Worm (Caenorhabditis elegans): ENCODE measurements around the gene ZK1248.4.

Gene ZK1248.4

ce11 chrII:5772547-5773142 is 45.8 kb upstream of the ZK1248.4 start (continued):
- peak; percentile 34 for TF ChIP-seq nhr-28 (tag; optimal IDR thresholded peaks at IDR 0.05)
- peak; percentile 72 for TF ChIP-seq arid-1 (GFP tag; conservative IDR thresholded peaks at IDR 0.05)
- TF ChIP-seq F10B5.3 (tag; optimal IDR thresholded peaks at IDR 0.05), result peak; percentile 14
- TF ChIP-seq zfp-2 (tag; optimal IDR thresholded peaks at IDR 0.05), result no peak
- TF ChIP-seq zag-1 (tag; optimal IDR thresholded peaks at IDR 0.05), result no peak
- no peak for TF ChIP-seq gei-8 (GFP tag; optimal IDR thresholded peaks at IDR 0.05)
- TF ChIP-seq dmd-8 (GFP tag; IDR thresholded peaks at IDR 0.05), result peak; percentile 67; the same call in 1 of the 2 replicates
- TF ChIP-seq egl-43 (GFP tag; IDR thresholded peaks at IDR 0.05), result peak; percentile 87
- TF ChIP-seq ceh-20 (GFP tag; IDR thresholded peaks at IDR 0.05), result peak; percentile 64; the same call in 1 of the 2 replicates
- peak; percentile 14 for TF ChIP-seq nhr-102 (tag; optimal IDR thresholded peaks at IDR 0.05)
- TF ChIP-seq dve-1 (tag; optimal IDR thresholded peaks at IDR 0.05; ENCODE audit: insufficient read depth), result peak; percentile 41
- 0 out of 2 replicates have a peak, but pooled peaks have one; percentile 59 for TF ChIP-seq D1046.2 (GFP tag; IDR thresholded peaks at IDR 0.05)
- peak; percentile 57 for TF ChIP-seq mxl-3 (GFP tag; optimal IDR thresholded peaks at IDR 0.05)

ce11 chrII:5774120-5774519 is 44.3 kb upstream of the ZK1248.4 start, which contains the start of the genes dmd-5 and F10C1.1:
Gene dmd-5, minus strand, starts transcription at chrII:5774220.
Gene F10C1.1, plus strand, starts transcription at chrII:5774229.
- no peak for TF ChIP-seq nhr-237 (tag; optimal IDR thresholded peaks at IDR 0.05)
- peak in 1 of 2 experiments; percentile 20 for TF ChIP-seq unc-62 (GFP tag; optimal IDR thresholded peaks at IDR 0.05 in 1 of 2)
- no peak for TF ChIP-seq unc-62 (tag; optimal IDR thresholded peaks at IDR 0.05)

ce11 chrII:5774879-5775278 is 43.5 kb upstream of the ZK1248.4 start:
- TF ChIP-seq hlh-11 (tag; optimal IDR thresholded peaks at IDR 0.05), result no peak
- TF ChIP-seq daf-19 (GFP tag; conservative IDR thresholded peaks at IDR 0.05), result no peak
- no peak for TF ChIP-seq unc-130 (GFP tag; optimal IDR thresholded peaks at IDR 0.05)
- no peak for TF ChIP-seq nhr-6 (tag; optimal IDR thresholded peaks at IDR 0.05)
- no peak for TF ChIP-seq ztf-11 (tag; optimal IDR thresholded peaks at IDR 0.05)
- TF ChIP-seq dmd-8 (GFP tag; IDR thresholded peaks at IDR 0.05), result no peak
- TF ChIP-seq pqm-1 (tag; optimal IDR thresholded peaks at IDR 0.05), result no peak
- TF ChIP-seq mdt-29 (GFP tag; IDR thresholded peaks at IDR 0.05), result no peak
- TF ChIP-seq sdz-12 (GFP tag; optimal IDR thresholded peaks at IDR 0.05), result no peak
- TF ChIP-seq nhr-102 (tag; optimal IDR thresholded peaks at IDR 0.05), result no peak
- TF ChIP-seq fkh-10 (GFP tag; optimal IDR thresholded peaks at IDR 0.05), result no peak
- TF ChIP-seq dmd-6 (GFP tag; IDR thresholded peaks at IDR 0.05), result no peak
- TF ChIP-seq nhr-41 (GFP tag; IDR thresholded peaks at IDR 0.05), result no peak
- TF ChIP-seq vab-7 (GFP tag; IDR thresholded peaks at IDR 0.05), result no peak

ce11 chrII:5777372-5777771 is 41.0 kb upstream of the ZK1248.4 start:
- no peak for TF ChIP-seq jun-1 (tag; optimal IDR thresholded peaks at IDR 0.05)
- no peak for TF ChIP-seq lin-15B (tag; optimal IDR thresholded peaks at IDR 0.05)
- no peak for TF ChIP-seq hmg-1.1 (GFP tag; IDR thresholded peaks at IDR 0.05)
- TF ChIP-seq gei-8 (GFP tag; optimal IDR thresholded peaks at IDR 0.05), result no peak
- no peak for TF ChIP-seq pha-4 (GFP tag; IDR thresholded peaks at IDR 0.05)
- TF ChIP-seq pha-4 (tag; optimal IDR thresholded peaks at IDR 0.05), result no peak

- TF ChIP-seq nhr-111 (GFP tag; optimal IDR thresholded peaks at IDR 0.05), result no peak
- TF ChIP-seq hlh-11 (tag; optimal IDR thresholded peaks at IDR 0.05), result peak; percentile 50
- TF ChIP-seq unc-39 (tag; optimal IDR thresholded peaks at IDR 0.05), result no peak
- no peak for TF ChIP-seq lir-3 (tag; optimal IDR thresholded peaks at IDR 0.05)
- TF ChIP-seq nhr-11 (tag; optimal IDR thresholded peaks at IDR 0.05), result peak; percentile 11
- TF ChIP-seq unc-62 (GFP tag; optimal IDR thresholded peaks at IDR 0.05 in 1 of 2), result peak in 1 of 2 experiments; percentile 0
- TF ChIP-seq unc-62 (tag; optimal IDR thresholded peaks at IDR 0.05), result no peak
- peak; percentile 47 for TF ChIP-seq hmg-1.1 (GFP tag; IDR thresholded peaks at IDR 0.05)
- no peak for TF ChIP-seq spr-3 (GFP tag; optimal IDR thresholded peaks at IDR 0.05)
- peak; percentile 37 for TF ChIP-seq mes-2 (tag; optimal IDR thresholded peaks at IDR 0.05; ENCODE audit: poor library complexity, severe bottlenecking)
- peak; percentile 29 for TF ChIP-seq aha-1 (tag)
- TF ChIP-seq lsy-2 (tag; optimal IDR thresholded peaks at IDR 0.05), result peak in 1 of 2 experiments; percentile 30
Measured at ce11 chrII:5779866-5780265, 38.5 kb upstream of the ZK1248.4 start.
